Worm (Caenorhabditis elegans) whole organism, early embryonic: Measurements from ENCODE around the gene unc-7.

Experiments used
- B0310.2 ChIP-seq: sonication (generic microtip); optimal IDR thresholded peaks from 2 replicates; lab custom pipeline; 2016; ENCODE audit warnings: mild to moderate bottlenecking, missing genetic modification characterization, missing compliant biosample characterization
- ama-1 ChIP-seq: fragments of 150-350 bp; optimal IDR thresholded peaks from 2 replicates; lab custom pipeline; 2014
- ceh-36 ChIP-seq: sonication (generic microtip); optimal IDR thresholded peaks from 2 replicates; lab custom pipeline; 2016; ENCODE audit warnings: missing genetic modification characterization, inconsistent platforms, missing compliant biosample characterization
- ets-7 ChIP-seq: sonication (generic microtip); optimal IDR thresholded peaks from 2 replicates; lab custom pipeline; 2016; ENCODE audit warnings: missing genotype, missing genetic modification characterization, missing compliant biosample characterization
- flt-1 ChIP-seq: fragments of 200-800 bp; sonication (Bioruptor generic); IDR thresholded peaks from 2 replicates; pipeline ENCODE4 v1.3.6; 2022; ENCODE audit warnings: missing genetic modification characterization, missing compliant biosample characterization
- hmg-4 ChIP-seq: fragments of 200-800 bp; sonication (Bioruptor generic); optimal IDR thresholded peaks from 2 replicates; lab custom pipeline; 2018; ENCODE audit warnings: mild to moderate bottlenecking, missing genetic modification characterization, missing compliant biosample characterization
- hnd-1 ChIP-seq: sonication (generic microtip); optimal IDR thresholded peaks from 2 replicates; lab custom pipeline; 2016; ENCODE audit warnings: missing genetic modification characterization, missing compliant biosample characterization
- pes-1 ChIP-seq: fragments of 200-800 bp; sonication (Bioruptor generic); IDR thresholded peaks from 2 replicates; pipeline ENCODE4 v1.3.6; 2022; ENCODE audit warnings: missing genetic modification reagents, missing genetic modification characterization, missing compliant biosample characterization
- scrt-1 ChIP-seq: fragments of 200-800 bp; sonication (Bioruptor generic); IDR thresholded peaks from 2 replicates; pipeline ENCODE4 v1.3.6; 2022; ENCODE audit warnings: missing genetic modification characterization, missing compliant biosample characterization
- sea-1 ChIP-seq: fragments of 200-800 bp; sonication (Bioruptor generic); conservative IDR thresholded peaks from 2 replicates; pipeline ENCODE4 v1.3.6; 2022; ENCODE audit warnings: missing genetic modification characterization, missing compliant biosample characterization
- tbx-11 ChIP-seq: fragments of 200-800 bp; sonication (Bioruptor generic); IDR thresholded peaks from 2 replicates; pipeline ENCODE4 v1.3.6; 2022; ENCODE audit warnings: missing genetic modification characterization, missing compliant biosample characterization
- tbx-37 ChIP-seq: fragments of 200-800 bp; sonication (Bioruptor generic); conservative IDR thresholded peaks from 2 replicates; pipeline ENCODE4 v1.3.6; 2022; ENCODE audit warnings: missing genetic modification reagents, missing genetic modification characterization, missing compliant biosample characterization
- tra-4 ChIP-seq: sonication (generic microtip); optimal IDR thresholded peaks from 2 replicates; lab custom pipeline; 2017; ENCODE audit warnings: missing genetic modification characterization, missing compliant biosample characterization

ce11 chrX:15157854-15158253 is 10.3 kb upstream of the unc-7 start:
- TF ChIP-seq ceh-36 (tag; lab: Kevin White, UChicago) (no peak), ama-1 (lab: Kevin White, UChicago) (no peak), hmg-4 (GFP tag; lab: Kevin White, UChicago) (no peak), ets-7 (tag; lab: Kevin White, UChicago) (no peak), flt-1 (GFP tag; lab: Robert Waterston, UW) (no peak), tbx-11 (no peak), scrt-1 (GFP tag; lab: Robert Waterston, UW) (no peak), sea-1 (GFP tag; lab: Robert Waterston, UW) (no peak), hnd-1 (tag; lab: Kevin White, UChicago) (no peak), pes-1 (GFP tag; lab: Robert Waterston, UW) (no peak), tbx-37 (GFP tag; lab: Robert Waterston, UW) (no peak), B0310.2 (tag; lab: Kevin White, UChicago) (no peak), tra-4 (no peak)
